Worm (Caenorhabditis elegans) whole organism, L1 larva: ENCODE results near the gene F28F9.3.

Experiments used
- F16B12.6 ChIP-seq: fragments of 150-350 bp; optimal IDR thresholded peaks from 2 replicates; lab custom pipeline; 2014; ENCODE audit warnings: missing biosample characterization, missing genetic modification characterization
- Y116A8C.19 ChIP-seq: sonication (generic microtip); optimal IDR thresholded peaks from 2 replicates; lab custom pipeline; 2016; ENCODE audit warnings: missing compliant biosample characterization, missing genetic modification characterization, borderline replicate concordance
- aha-1 ChIP-seq: fragments of 150-350 bp; optimal IDR thresholded peaks from 2 replicates; lab custom pipeline; 2014; ENCODE audit warnings: missing biosample characterization, missing genetic modification characterization
- aly-2 ChIP-seq: fragments of 150-350 bp; optimal IDR thresholded peaks from 2 replicates; lab custom pipeline; 2014; ENCODE audit warnings: missing biosample characterization, missing genetic modification characterization
- ama-1 ChIP-seq: fragments of 150-350 bp; optimal IDR thresholded peaks from 2 replicates; lab custom pipeline; 2014
- blmp-1 ChIP-seq: fragments of 150-350 bp; optimal IDR thresholded peaks from 2 replicates; lab custom pipeline; 2014; ENCODE audit warnings: missing biosample characterization, missing genetic modification characterization
- ceh-63 ChIP-seq: fragments of 200-800 bp; sonication (Bioruptor generic); optimal IDR thresholded peaks from 2 replicates; lab custom pipeline; 2018; ENCODE audit warnings: mild to moderate bottlenecking, missing genetic modification characterization, missing compliant biosample characterization
- ceh-82 ChIP-seq, 3 experiments: fragments of 150-350 bp in 1 of 3; sonication (generic microtip) in 2 of 3; optimal IDR thresholded peaks; 2 replicates each; lab custom pipeline; 2014 to 2017; ENCODE audit warnings: missing biosample characterization in 3 of 3, missing genetic modification characterization in 3 of 3
- ceh-88 ChIP-seq: fragments of 200-800 bp; sonication (Bioruptor generic); IDR thresholded peaks from 2 replicates; pipeline ENCODE4 v1.3.6; 2022; ENCODE audit warnings: missing genetic modification characterization, missing compliant biosample characterization
- ceh-90 ChIP-seq: sonication (generic microtip); optimal IDR thresholded peaks from 2 replicates; lab custom pipeline; 2016; ENCODE audit warnings: missing genetic modification characterization, missing compliant biosample characterization
- dpl-1 ChIP-seq, 3 experiments: fragments of 150-350 bp in 2 of 3; sonication (generic microtip) in 1 of 3; optimal IDR thresholded peaks; 2 replicates each; lab custom pipeline; 2014 to 2017; ENCODE audit warnings: missing biosample characterization in 3 of 3, missing genetic modification characterization in 3 of 3, missing genetic modification reagents in 3 of 3
- efl-1 ChIP-seq, 4 experiments: fragments of 150-350 bp; optimal IDR thresholded peaks in 3 of 4; peaks in 1 of 4; 1 replicate in 1 of 4; 2 replicates in 3 of 4; lab custom pipeline; 2014; ENCODE audit warnings: missing biosample characterization in 2 of 4, missing genetic modification characterization in 2 of 4, missing genetic modification reagents in 2 of 4
- efl-3 ChIP-seq: fragments of 200-800 bp; sonication (Bioruptor generic); optimal IDR thresholded peaks from 2 replicates; lab custom pipeline; 2018; ENCODE audit warnings: mild to moderate bottlenecking, missing genetic modification characterization, missing compliant biosample characterization
- egl-27 ChIP-seq, 2 experiments: fragments of 150-350 bp in 1 of 2; sonication (generic microtip); optimal IDR thresholded peaks; 3 replicates each; lab custom pipeline; 2017 to 2018; ENCODE audit warnings: missing biosample characterization in 2 of 2, missing genetic modification characterization in 2 of 2, missing genetic modification reagents in 2 of 2
- elt-2 ChIP-seq: sonication (generic microtip); optimal IDR thresholded peaks from 2 replicates; lab custom pipeline; 2016; ENCODE audit warnings: missing genetic modification characterization, mild to moderate bottlenecking, inconsistent platforms, missing compliant biosample characterization, missing genetic modification reagents
- elt-3 ChIP-seq, 6 experiments: fragments of 150-350 bp in 1 of 6; sonication (generic microtip); optimal IDR thresholded peaks; 2 replicates each; lab custom pipeline; 2017 to 2018; ENCODE audit warnings: missing biosample characterization in 6 of 6, missing genetic modification characterization in 6 of 6, inconsistent platforms in 1 of 6
- fkh-10 ChIP-seq: sonication (generic microtip); optimal IDR thresholded peaks from 2 replicates; lab custom pipeline; 2017; ENCODE audit warnings: missing biosample characterization, missing genetic modification reagents, missing genetic modification characterization
- hlh-4 ChIP-seq: sonication (generic microtip); optimal IDR thresholded peaks from 2 replicates; lab custom pipeline; 2016; ENCODE audit warnings: mild to moderate bottlenecking, missing genetic modification characterization, missing compliant biosample characterization
- irx-1 ChIP-seq: sonication (generic microtip); optimal IDR thresholded peaks from 2 replicates; lab custom pipeline; 2016; ENCODE audit warnings: missing genetic modification characterization, missing compliant biosample characterization
- lin-13 ChIP-seq: fragments of 150-350 bp; optimal IDR thresholded peaks from 2 replicates; lab custom pipeline; 2014; ENCODE audit warnings: missing biosample characterization, missing genetic modification reagents, missing genetic modification characterization
- lin-35 ChIP-seq, 2 experiments: fragments of 150-350 bp; optimal IDR thresholded peaks; 2 replicates each; lab custom pipeline; 2014; ENCODE audit warnings: missing biosample characterization in 2 of 2, missing genetic modification characterization in 2 of 2, missing genetic modification reagents in 2 of 2
- lin-39 ChIP-seq: fragments of 150-350 bp; optimal IDR thresholded peaks from 2 replicates; lab custom pipeline; 2014; ENCODE audit warnings: missing biosample characterization, missing genetic modification reagents, missing genetic modification characterization
- mab-9 ChIP-seq: fragments of 200-800 bp; sonication (Bioruptor generic); IDR thresholded peaks from 2 replicates; pipeline ENCODE4 v1.3.6; 2022; ENCODE audit warnings: missing genetic modification reagents, missing genetic modification characterization, missing compliant biosample characterization
- mef-2 ChIP-seq: fragments of 150-350 bp; optimal IDR thresholded peaks from 2 replicates; lab custom pipeline; 2014; ENCODE audit warnings: missing biosample characterization, missing genetic modification characterization
- nhr-19 ChIP-seq: fragments of 200-800 bp; sonication (Bioruptor generic); conservative IDR thresholded peaks from 2 replicates; pipeline ENCODE4 v1.3.6; 2022; ENCODE audit warnings: missing genetic modification characterization, missing compliant biosample characterization
- nhr-47 ChIP-seq: sonication (generic microtip); optimal IDR thresholded peaks from 2 replicates; lab custom pipeline; 2016; ENCODE audit warnings: mild to moderate bottlenecking, missing genetic modification characterization, moderate library complexity, missing compliant biosample characterization
- nhr-76 ChIP-seq: sonication (generic microtip); optimal IDR thresholded peaks from 2 replicates; lab custom pipeline; 2017; ENCODE audit warnings: missing biosample characterization, missing genetic modification characterization
- nhr-77 ChIP-seq: fragments of 150-350 bp; optimal IDR thresholded peaks from 2 replicates; lab custom pipeline; 2014; ENCODE audit warnings: missing biosample characterization, missing genetic modification characterization
- nhr-85 ChIP-seq: sonication (generic microtip); peaks from one replicate; lab custom pipeline; 2016; ENCODE audit warnings: missing genetic modification characterization, inconsistent platforms, missing compliant biosample characterization
- pax-3 ChIP-seq: fragments of 200-800 bp; sonication (Bioruptor generic); optimal IDR thresholded peaks from 2 replicates; lab custom pipeline; 2018; ENCODE audit warnings: mild to moderate bottlenecking, missing genetic modification characterization, moderate library complexity, missing compliant biosample characterization
- pqm-1 ChIP-seq: sonication (generic microtip); optimal IDR thresholded peaks from 3 replicates; lab custom pipeline; 2017; ENCODE audit warnings: missing biosample characterization, missing genetic modification characterization
- rnt-1 ChIP-seq: sonication (generic microtip); optimal IDR thresholded peaks from 2 replicates; lab custom pipeline; 2016; ENCODE audit warnings: mild to moderate bottlenecking, missing genetic modification characterization, moderate library complexity, missing compliant biosample characterization
- snpc-4 ChIP-seq: fragments of 150-350 bp; optimal IDR thresholded peaks from 2 replicates; lab custom pipeline; 2014; ENCODE audit warnings: missing biosample characterization, missing genetic modification characterization
- snu-23 ChIP-seq: sonication (generic microtip); optimal IDR thresholded peaks from 2 replicates; lab custom pipeline; 2016; ENCODE audit warnings: missing genetic modification characterization, missing compliant biosample characterization
- sup-37 ChIP-seq: fragments of 200-800 bp; sonication (Bioruptor generic); optimal IDR thresholded peaks from 2 replicates; lab custom pipeline; 2018; ENCODE audit warnings: mild to moderate bottlenecking, missing genetic modification characterization, missing compliant biosample characterization
- swsn-7 ChIP-seq: sonication (generic microtip); optimal IDR thresholded peaks from 2 replicates; lab custom pipeline; 2016; ENCODE audit warnings: missing genetic modification characterization, missing compliant biosample characterization
- tbx-2 ChIP-seq: sonication (generic microtip); optimal IDR thresholded peaks from 2 replicates; lab custom pipeline; 2016; ENCODE audit warnings: missing genetic modification characterization, missing compliant biosample characterization
- zag-1 ChIP-seq: fragments of 150-350 bp; optimal IDR thresholded peaks from 2 replicates; lab custom pipeline; 2014; ENCODE audit warnings: missing biosample characterization, missing genetic modification characterization
- ztf-11 ChIP-seq, 2 experiments: sonication (generic microtip); optimal IDR thresholded peaks; 2 replicates each; lab custom pipeline; 2016 to 2017; ENCODE audit warnings: missing genetic modification characterization in 2 of 2, missing biosample characterization in 1 of 2, missing compliant biosample characterization in 1 of 2
- ztf-4 ChIP-seq: fragments of 150-350 bp; optimal IDR thresholded peaks from 2 replicates; lab custom pipeline; 2014; ENCODE audit warnings: missing biosample characterization, missing genetic modification characterization

F28F9.3 gene

DNA sequence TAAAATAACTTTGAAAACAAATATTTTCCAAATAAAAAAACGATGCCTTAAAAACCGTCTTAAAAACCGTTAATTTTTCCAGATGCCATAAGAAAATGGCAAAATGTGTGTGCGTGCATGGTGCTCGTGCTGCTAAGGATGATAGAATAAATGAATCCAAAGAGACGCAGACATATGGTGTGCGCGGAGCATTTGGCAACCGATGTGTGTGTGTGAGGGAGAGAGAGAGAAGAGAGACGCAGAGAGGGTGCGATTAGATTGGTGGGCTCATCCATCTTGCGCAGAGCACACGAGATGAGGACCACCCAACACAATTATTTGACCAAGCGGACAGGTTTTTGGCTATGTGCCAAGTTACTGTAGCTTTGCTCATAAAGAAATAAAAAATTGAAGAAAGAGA lies 2.0 kb upstream of the F28F9.3 start (continued):
- TF ChIP-seq nhr-19 (GFP tag; lab: Robert Waterston, UW) (no peak), elt-2 (tag; lab: Kevin White, UChicago) (no peak), lin-13 (no peak), Y116A8C.19 (tag; lab: Kevin White, UChicago) (no peak), nhr-76 (tag; lab: Kevin White, UChicago) (no peak), ztf-11 (tag; optimal IDR thresholded peaks at IDR 0.05; lab: Kevin White, UChicago) (no peak), elt-3 (tag; optimal IDR thresholded peaks at IDR 0.05; lab: Kevin White, UChicago) (no peak), ceh-88 (no peak), swsn-7 (tag; lab: Kevin White, UChicago) (peak; percentile 21), ceh-90 (tag; lab: Kevin White, UChicago) (no peak), nhr-77 (no peak), egl-27 (tag; optimal IDR thresholded peaks at IDR 0.05; lab: Kevin White, UChicago) (no peak), pax-3 (tag; lab: Kevin White, UChicago) (no peak), ama-1 (lab: Kevin White, UChicago) (no peak), mef-2 (tag; lab: Kevin White, UChicago) (no peak), lin-39 (tag; lab: Kevin White, UChicago) (no peak), mab-9 (GFP tag; lab: Robert Waterston, UW) (no peak), ceh-82 (tag; optimal IDR thresholded peaks at IDR 0.05; lab: Kevin White, UChicago) (peak in 2 of 3 experiments; percentile 31 to 59), pqm-1 (no peak), tbx-2 (tag; lab: Kevin White, UChicago) (peak; percentile 3), lin-35 (GFP tag; optimal IDR thresholded peaks at IDR 0.05; lab: Kevin White, UChicago) (peak in 1 of 2 experiments; percentile 15), ztf-4 (tag; lab: Kevin White, UChicago) (no peak), zag-1 (tag; lab: Kevin White, UChicago) (peak; percentile 2), aha-1 (no peak), snpc-4 (tag; lab: Kevin White, UChicago) (no peak), irx-1 (tag; lab: Kevin White, UChicago) (no peak), hlh-4 (no peak), snu-23 (GFP tag; lab: Kevin White, UChicago) (peak; percentile 20), aly-2 (tag; lab: Kevin White, UChicago) (no peak), sup-37 (GFP tag; lab: Kevin White, UChicago) (no peak)

DNA sequence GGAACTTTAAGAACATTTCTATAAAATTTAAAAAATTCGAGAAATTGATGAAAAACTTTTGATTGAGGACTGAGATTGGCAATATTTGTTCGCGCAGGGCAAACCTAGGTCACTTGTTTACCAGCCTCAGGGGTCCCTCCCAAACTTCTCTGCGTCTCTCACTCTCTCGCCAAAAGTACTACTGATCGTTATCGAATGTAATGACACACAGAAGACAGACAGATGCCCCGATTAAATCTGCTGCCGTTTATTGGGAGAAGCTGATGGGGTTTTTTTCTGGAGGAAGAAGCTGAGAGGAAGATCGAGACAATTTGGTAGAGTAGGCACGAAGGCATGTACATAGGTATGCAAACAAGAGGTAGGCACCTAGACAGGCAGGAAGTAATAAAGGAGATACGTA lies 1.3 kb upstream of the F28F9.3 start:
- no peak for TF ChIP-seq fkh-10
- TF ChIP-seq pax-3 (tag; lab: Kevin White, UChicago), result no peak
- no peak for TF ChIP-seq swsn-7 (tag; lab: Kevin White, UChicago)
- TF ChIP-seq mef-2 (tag; lab: Kevin White, UChicago), result no peak
- no peak for TF ChIP-seq efl-1 (optimal IDR thresholded peaks at IDR 0.05; lab: Kevin White, UChicago)
- no peak for TF ChIP-seq efl-1 (GFP tag; optimal IDR thresholded peaks at IDR 0.05 in 1 of 2; lab: Kevin White, UChicago)
- TF ChIP-seq ceh-63 (GFP tag; lab: Kevin White, UChicago), result no peak
- no peak for TF ChIP-seq F16B12.6
- no peak for TF ChIP-seq pqm-1
- TF ChIP-seq dpl-1 (GFP tag; optimal IDR thresholded peaks at IDR 0.05; lab: Kevin White, UChicago), result no peak
- no peak for TF ChIP-seq efl-3 (GFP tag; lab: Kevin White, UChicago)
- TF ChIP-seq nhr-47 (tag; lab: Kevin White, UChicago), result no peak

DNA sequence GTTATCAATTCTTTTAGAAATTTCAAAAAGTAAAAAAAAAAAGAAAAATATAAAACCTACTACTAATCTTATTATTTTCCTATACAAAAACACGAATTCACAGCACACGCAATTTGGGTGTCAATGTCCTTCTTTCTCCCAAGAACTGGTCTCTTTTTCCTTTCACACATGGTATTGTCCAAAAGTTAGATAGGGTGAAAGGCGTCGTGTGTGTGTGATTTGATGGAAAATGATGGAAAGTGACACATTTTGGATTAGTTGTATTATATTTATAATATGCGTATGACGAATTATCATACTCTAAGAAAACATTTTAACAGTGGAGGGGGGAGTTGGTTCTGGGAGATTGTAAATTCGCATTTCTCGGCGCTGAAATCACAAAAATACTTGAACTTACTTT lies 1.0 kb downstream of the F28F9.3 start:
- TF ChIP-seq rnt-1 (tag; lab: Kevin White, UChicago) (no peak), nhr-85 (tag; lab: Kevin White, UChicago) (peak; percentile 44), blmp-1 (tag; lab: Kevin White, UChicago) (peak; percentile 88)
- TF ChIP-seq, all 84 proteins: peak for 2
